Worm (Caenorhabditis elegans) whole organism, young adult: ENCODE measurements around the gene Y57G11C.38.
A peak's percentile ranks its signal among the peaks of the same experiment; 100 is the strongest.

Experiments
- B0019.2 ChIP-seq: fragments of 200-800 bp; sonication (Bioruptor generic); conservative IDR thresholded peaks from 2 replicates; pipeline ENCODE4 v1.3.6; 2022; ENCODE audit warnings: missing genetic modification reagents, missing genetic modification characterization, missing compliant biosample characterization
- B0336.3 ChIP-seq: fragments of 200-800 bp; sonication (Bioruptor generic); IDR thresholded peaks from 2 replicates; pipeline ENCODE4 v1.3.6; 2022; ENCODE audit warnings: missing genetic modification characterization, missing compliant biosample characterization
- F23B12.7 ChIP-seq: sonication (generic microtip); optimal IDR thresholded peaks from 2 replicates; lab custom pipeline; 2017; ENCODE audit warnings: missing genetic modification characterization, mild to moderate bottlenecking, missing compliant biosample characterization, antibody characterized with exemption, moderate library complexity; ENCODE audit not compliant: insufficient read depth
- F37B4.10 ChIP-seq: fragments of 200-800 bp; sonication (Bioruptor generic); IDR thresholded peaks from 2 replicates; pipeline ENCODE4 v1.3.6; 2022; ENCODE audit warnings: missing genetic modification characterization, missing compliant biosample characterization
- F39B2.1 ChIP-seq: fragments of 200-800 bp; sonication (Bioruptor generic); IDR thresholded peaks from 2 replicates; pipeline ENCODE4 v1.3.6; 2022; ENCODE audit warnings: missing genetic modification reagents, missing genetic modification characterization, missing compliant biosample characterization
- F52B5.7 ChIP-seq: sonication (generic microtip); optimal IDR thresholded peaks from 2 replicates; lab custom pipeline; 2016; ENCODE audit warnings: mild to moderate bottlenecking, missing genetic modification characterization, missing compliant biosample characterization
- F57C9.4 ChIP-seq: sonication (generic microtip); optimal IDR thresholded peaks from 2 replicates; lab custom pipeline; 2017; ENCODE audit warnings: mild to moderate bottlenecking, missing genetic modification characterization, missing compliant biosample characterization
- K12H6.12 ChIP-seq: fragments of 200-800 bp; sonication (Bioruptor generic); optimal IDR thresholded peaks from 2 replicates; lab custom pipeline; 2018; ENCODE audit warnings: mild to moderate bottlenecking, missing genetic modification characterization, missing compliant biosample characterization
- T07F8.4 ChIP-seq: sonication (generic microtip); optimal IDR thresholded peaks from 2 replicates; lab custom pipeline; 2016; ENCODE audit warnings: mild to moderate bottlenecking, missing genetic modification characterization, moderate library complexity, missing compliant biosample characterization
- Y67H2A.10 ChIP-seq: fragments of 200-800 bp; sonication (Bioruptor generic); conservative IDR thresholded peaks from 2 replicates; pipeline ENCODE4 v1.3.6; 2022; ENCODE audit warnings: missing genetic modification reagents, missing genetic modification characterization, missing compliant biosample characterization
- attf-3 ChIP-seq: fragments of 200-800 bp; sonication (Bioruptor generic); conservative IDR thresholded peaks from 2 replicates; pipeline ENCODE4 v1.3.6; 2022; ENCODE audit warnings: missing genetic modification reagents, missing genetic modification characterization, missing compliant biosample characterization
- bed-1 ChIP-seq: fragments of 200-800 bp; sonication (Bioruptor generic); IDR thresholded peaks from 2 replicates; pipeline ENCODE4 v1.3.6; 2022; ENCODE audit warnings: missing genetic modification reagents, missing genetic modification characterization, missing compliant biosample characterization
- bed-2 ChIP-seq: fragments of 200-800 bp; sonication (Bioruptor generic); IDR thresholded peaks from 2 replicates; pipeline ENCODE4 v1.3.6; 2022; ENCODE audit warnings: missing genetic modification reagents, missing genetic modification characterization, missing compliant biosample characterization
- ccch-3 ChIP-seq: fragments of 200-800 bp; sonication (Bioruptor generic); optimal IDR thresholded peaks from 2 replicates; lab custom pipeline; 2018; ENCODE audit warnings: mild to moderate bottlenecking, missing genetic modification characterization, missing compliant biosample characterization
- cebp-2 ChIP-seq: fragments of 200-800 bp; sonication (Bioruptor generic); IDR thresholded peaks from 2 replicates; pipeline ENCODE4 v1.3.6; 2022; ENCODE audit warnings: missing genetic modification characterization, missing compliant biosample characterization
- ceh-40 ChIP-seq: fragments of 200-800 bp; sonication (Bioruptor generic); IDR thresholded peaks from 2 replicates; pipeline ENCODE4 v1.3.6; 2022; ENCODE audit warnings: missing genetic modification characterization, missing compliant biosample characterization
- ceh-79 ChIP-seq: sonication (generic microtip); optimal IDR thresholded peaks from 2 replicates; lab custom pipeline; 2017; ENCODE audit warnings: mild to moderate bottlenecking, missing genetic modification characterization, missing compliant biosample characterization
- ceh-91 ChIP-seq: fragments of 200-800 bp; sonication (Bioruptor generic); IDR thresholded peaks from 2 replicates; pipeline ENCODE4 v1.3.6; 2022; ENCODE audit warnings: missing genetic modification reagents, missing genetic modification characterization, missing compliant biosample characterization
- chd-7 ChIP-seq: sonication (generic microtip); optimal IDR thresholded peaks from 2 replicates; lab custom pipeline; 2016; ENCODE audit warnings: mild to moderate bottlenecking, missing genetic modification characterization, moderate library complexity, missing compliant biosample characterization
- dox-1 ChIP-seq: fragments of 200-800 bp; sonication (Bioruptor generic); IDR thresholded peaks from 2 replicates; pipeline ENCODE4 v1.3.6; 2022; ENCODE audit warnings: missing genetic modification reagents, missing genetic modification characterization, missing compliant biosample characterization
- dpl-1 ChIP-seq: fragments of 150-350 bp; optimal IDR thresholded peaks from 2 replicates; lab custom pipeline; 2014; ENCODE audit warnings: missing biosample characterization, missing genetic modification reagents, missing genetic modification characterization
- egl-18 ChIP-seq: fragments of 200-800 bp; sonication (Bioruptor generic); IDR thresholded peaks from 2 replicates; pipeline ENCODE4 v1.3.6; 2022; ENCODE audit warnings: missing genetic modification reagents, missing genetic modification characterization, missing compliant biosample characterization
- ekl-4 ChIP-seq: fragments of 200-800 bp; sonication (Bioruptor generic); IDR thresholded peaks from 2 replicates; pipeline ENCODE4 v1.3.6; 2022; ENCODE audit warnings: missing genetic modification reagents, missing genetic modification characterization, missing compliant biosample characterization
- ets-4 ChIP-seq: fragments of 200-800 bp; sonication (Bioruptor generic); optimal IDR thresholded peaks from 2 replicates; lab custom pipeline; 2018; ENCODE audit warnings: mild to moderate bottlenecking, missing genetic modification characterization, missing compliant biosample characterization
- hmg-1.2 ChIP-seq: fragments of 200-800 bp; sonication (Bioruptor generic); IDR thresholded peaks from 2 replicates; pipeline ENCODE4 v1.3.6; 2022; ENCODE audit warnings: missing genetic modification reagents, missing genetic modification characterization, missing compliant biosample characterization
- hrde-1 ChIP-seq: sonication (generic microtip); optimal IDR thresholded peaks from 2 replicates; lab custom pipeline; 2016; ENCODE audit warnings: missing genetic modification characterization, mild to moderate bottlenecking, missing compliant biosample characterization, moderate library complexity, missing genotype, missing genetic modification reagents, borderline replicate concordance
- let-607 ChIP-seq, 2 experiments: fragments of 200-800 bp in 1 of 2; sonication (Bioruptor generic) in 1 of 2; sonication (generic microtip) in 1 of 2; optimal IDR thresholded peaks; 2 replicates each; lab custom pipeline; 2016 to 2018; ENCODE audit warnings: mild to moderate bottlenecking in 2 of 2, missing compliant biosample characterization in 2 of 2, missing genetic modification characterization in 2 of 2, moderate library complexity in 2 of 2, missing genotype in 1 of 2
- lin-54 ChIP-seq: fragments of 200-800 bp; sonication (Bioruptor generic); optimal IDR thresholded peaks from 2 replicates; lab custom pipeline; 2018; ENCODE audit warnings: mild to moderate bottlenecking, missing genetic modification characterization, missing compliant biosample characterization
- lir-1 ChIP-seq: fragments of 200-800 bp; sonication (Bioruptor generic); conservative IDR thresholded peaks from 2 replicates; pipeline ENCODE4 v1.3.6; 2022; ENCODE audit warnings: missing genetic modification reagents, missing genetic modification characterization, missing compliant biosample characterization
- lsl-1 ChIP-seq: fragments of 200-800 bp; sonication (Bioruptor generic); optimal IDR thresholded peaks from 2 replicates; lab custom pipeline; 2018; ENCODE audit warnings: mild to moderate bottlenecking, missing genetic modification characterization, moderate library complexity, missing compliant biosample characterization
- lsy-27 ChIP-seq: sonication (generic microtip); optimal IDR thresholded peaks from 2 replicates; lab custom pipeline; 2017; ENCODE audit warnings: missing genetic modification characterization, mild to moderate bottlenecking, missing compliant biosample characterization, antibody characterized with exemption, missing genotype, borderline replicate concordance; ENCODE audit not compliant: insufficient read depth
- madf-3 ChIP-seq: fragments of 200-800 bp; sonication (Bioruptor generic); IDR thresholded peaks from 2 replicates; pipeline ENCODE4 v1.3.6; 2022; ENCODE audit warnings: missing genetic modification reagents, missing genetic modification characterization, missing compliant biosample characterization
- madf-6 ChIP-seq: fragments of 200-800 bp; sonication (Bioruptor generic); IDR thresholded peaks from 2 replicates; pipeline ENCODE4 v1.3.6; 2022; ENCODE audit warnings: missing genetic modification reagents, missing genetic modification characterization, missing compliant biosample characterization
- mel-28 ChIP-seq: sonication (generic microtip); optimal IDR thresholded peaks from 2 replicates; lab custom pipeline; 2016; ENCODE audit warnings: borderline replicate concordance, mild to moderate bottlenecking, missing genetic modification characterization, missing compliant biosample characterization
- mes-4 ChIP-seq: sonication (generic microtip); optimal IDR thresholded peaks from 2 replicates; lab custom pipeline; 2016; ENCODE audit warnings: missing genotype, missing genetic modification characterization, missing compliant biosample characterization
- mxl-1 ChIP-seq: sonication (generic microtip); optimal IDR thresholded peaks from 2 replicates; lab custom pipeline; 2016; ENCODE audit warnings: missing genetic modification characterization, missing compliant biosample characterization
- nfya-1 ChIP-seq: sonication (generic microtip); optimal IDR thresholded peaks from 2 replicates; lab custom pipeline; 2017; ENCODE audit warnings: antibody characterized with exemption, missing compliant biosample characterization, missing genetic modification characterization, borderline replicate concordance; ENCODE audit not compliant: insufficient read depth
- nhr-120 ChIP-seq: fragments of 200-800 bp; sonication (Bioruptor generic); IDR thresholded peaks from 2 replicates; pipeline ENCODE4 v1.3.6; 2022; ENCODE audit warnings: missing genetic modification characterization, missing compliant biosample characterization
- nhr-179 ChIP-seq: sonication (generic microtip); optimal IDR thresholded peaks from 2 replicates; lab custom pipeline; 2016; ENCODE audit warnings: mild to moderate bottlenecking, missing genetic modification characterization, missing compliant biosample characterization
- rcor-1 ChIP-seq: fragments of 200-800 bp; sonication (Bioruptor generic); IDR thresholded peaks from 2 replicates; pipeline ENCODE4 v1.3.6; 2022; ENCODE audit warnings: missing genetic modification reagents, missing genetic modification characterization, missing compliant biosample characterization
- rec-8 ChIP-seq, 2 experiments: sonication (generic microtip); optimal IDR thresholded peaks; 2 replicates each; lab custom pipeline; 2016; ENCODE audit warnings: mild to moderate bottlenecking in 2 of 2, missing genetic modification characterization in 2 of 2, missing genetic modification reagents in 2 of 2, missing genotype in 2 of 2, missing biosample characterization in 1 of 2, missing compliant biosample characterization in 1 of 2, moderate library complexity in 1 of 2
- repo-1 ChIP-seq: sonication (generic microtip); optimal IDR thresholded peaks from 2 replicates; lab custom pipeline; 2017; ENCODE audit warnings: mild to moderate bottlenecking, missing genetic modification characterization, missing compliant biosample characterization
- tlf-1 ChIP-seq: fragments of 200-800 bp; sonication (Bioruptor generic); optimal IDR thresholded peaks from 2 replicates; lab custom pipeline; 2018; ENCODE audit warnings: mild to moderate bottlenecking, missing genetic modification characterization, missing compliant biosample characterization
- xnd-1 ChIP-seq: sonication (generic microtip); optimal IDR thresholded peaks from 2 replicates; lab custom pipeline; 2016; ENCODE audit warnings: missing genotype, missing genetic modification reagents, missing genetic modification characterization, missing compliant biosample characterization
- ztf-22 ChIP-seq: fragments of 200-800 bp; sonication (Bioruptor generic); optimal IDR thresholded peaks from 2 replicates; lab custom pipeline; 2018; ENCODE audit warnings: mild to moderate bottlenecking, missing genetic modification characterization, moderate library complexity, missing compliant biosample characterization
- ztf-6 ChIP-seq: fragments of 200-800 bp; sonication (Bioruptor generic); IDR thresholded peaks from 2 replicates; pipeline ENCODE4 v1.3.6; 2022; ENCODE audit warnings: missing genetic modification reagents, missing genetic modification characterization, missing compliant biosample characterization

Y57G11C.38 gene

DNA sequence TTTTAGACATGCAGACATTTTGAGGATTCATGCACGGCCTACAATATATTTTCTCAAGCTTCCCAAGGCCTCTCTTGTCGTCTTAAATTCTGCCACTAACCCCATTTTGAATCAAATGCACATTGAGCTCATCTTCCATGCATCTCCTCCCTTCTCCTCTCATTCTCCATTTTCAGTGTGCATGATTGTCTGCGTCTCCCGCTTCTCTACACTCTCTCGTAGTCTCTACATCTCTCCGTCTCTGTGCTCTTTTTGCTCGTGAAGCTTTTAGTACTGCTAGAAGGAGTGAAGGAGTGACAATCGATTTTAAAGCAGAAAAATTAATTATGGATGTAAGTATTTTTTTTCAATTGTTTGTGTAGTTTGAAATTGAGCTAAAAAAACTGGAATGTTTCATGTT lies 25.4 kb upstream of the Y57G11C.38 start, which contains the start of gene Y57G11C.22:
Gene Y57G11C.22, plus strand, starts transcription at position 327 of the 400 bp plus-strand sequence.
- no peak for TF ChIP-seq mxl-1 (tag; lab: Kevin White, UChicago)
- peak; percentile 98 for TF ChIP-seq hmg-1.2 (GFP tag; lab: Robert Waterston, UW)
- no peak for TF ChIP-seq nfya-1 (tag; lab: Kevin White, UChicago)
- TF ChIP-seq ceh-91 (GFP tag; lab: Robert Waterston, UW), result no peak
- TF ChIP-seq hrde-1, result no peak
- no peak for TF ChIP-seq nhr-120 (GFP tag; lab: Robert Waterston, UW)

DNA sequence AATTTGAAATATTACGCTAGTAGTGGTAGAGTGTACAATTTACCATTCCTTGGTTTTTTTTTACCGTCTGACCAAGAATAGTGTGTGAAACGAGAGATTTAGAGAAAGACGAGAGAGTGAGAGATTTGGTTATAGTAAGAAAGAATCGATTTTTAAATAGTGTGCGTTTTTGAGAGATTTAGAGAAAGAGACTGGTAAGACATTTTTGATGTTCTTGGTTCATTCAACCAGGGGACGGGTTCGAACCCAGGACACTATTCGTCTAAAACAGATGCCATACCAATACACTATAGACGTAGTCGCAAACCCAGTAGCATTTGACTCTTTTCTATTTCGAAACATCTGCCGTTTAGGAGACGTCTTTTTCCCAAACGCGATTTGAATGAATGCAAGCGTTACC lies 24.2 kb upstream of the Y57G11C.38 start:
- no peak for TF ChIP-seq ceh-91 (GFP tag; lab: Robert Waterston, UW)
- TF ChIP-seq ets-4 (GFP tag; lab: Kevin White, UChicago), result no peak
- no peak; the same call in 1 of the 2 replicates for TF ChIP-seq B0336.3 (GFP tag; lab: Robert Waterston, UW)
- TF ChIP-seq dox-1 (GFP tag; lab: Robert Waterston, UW), result no peak
- TF ChIP-seq lsy-27 (tag; lab: Kevin White, UChicago), result no peak
- TF ChIP-seq attf-3 (GFP tag; lab: Robert Waterston, UW), result no peak; the same call in 1 of the 2 replicates
- no peak for TF ChIP-seq mes-4 (tag; lab: Kevin White, UChicago)
- TF ChIP-seq bed-1, result no peak
- TF ChIP-seq B0019.2, result no peak
- TF ChIP-seq repo-1, result peak; percentile 78
- peak; percentile 76 for TF ChIP-seq lin-54 (GFP tag; lab: Kevin White, UChicago)
- TF ChIP-seq T07F8.4 (tag; lab: Kevin White, UChicago), result peak; percentile 68
- no peak for TF ChIP-seq ceh-40 (GFP tag; lab: Robert Waterston, UW)
- TF ChIP-seq tlf-1 (GFP tag; lab: Kevin White, UChicago), result peak; percentile 43
- TF ChIP-seq lsl-1, result peak; percentile 51
- TF ChIP-seq ccch-3 (GFP tag; lab: Kevin White, UChicago), result peak; percentile 20
- TF ChIP-seq rcor-1 (GFP tag; lab: Robert Waterston, UW), result peak; percentile 72
- TF ChIP-seq dpl-1, result no peak
- no peak for TF ChIP-seq F57C9.4 (tag; lab: Kevin White, UChicago)
- TF ChIP-seq bed-2 (GFP tag; lab: Robert Waterston, UW), result no peak
- TF ChIP-seq F23B12.7 (tag; lab: Kevin White, UChicago), result no peak
- TF ChIP-seq ztf-6 (GFP tag; lab: Robert Waterston, UW), result no peak
- TF ChIP-seq nhr-179 (tag; lab: Kevin White, UChicago), result no peak
- peak; percentile 44 to 55 for TF ChIP-seq rec-8 (tag; optimal IDR thresholded peaks at IDR 0.05; lab: Kevin White, UChicago)
- no peak for TF ChIP-seq F52B5.7 (tag; lab: Kevin White, UChicago)
- TF ChIP-seq madf-3, result no peak
- TF ChIP-seq hrde-1, result peak; percentile 60
- no peak for TF ChIP-seq F37B4.10
- TF ChIP-seq chd-7 (tag; lab: Kevin White, UChicago), result no peak
- TF ChIP-seq cebp-2 (GFP tag; lab: Robert Waterston, UW), result no peak
- TF ChIP-seq K12H6.12 (tag; lab: Kevin White, UChicago), result peak; percentile 43
- no peak for TF ChIP-seq xnd-1 (tag; lab: Kevin White, UChicago)
- no peak for TF ChIP-seq ceh-79 (tag; lab: Kevin White, UChicago)
- TF ChIP-seq F39B2.1 (GFP tag; lab: Robert Waterston, UW), result no peak
- no peak for TF ChIP-seq mel-28
- peak; percentile 62; the same call in 1 of the 2 replicates for TF ChIP-seq lir-1
- no peak for TF ChIP-seq Y67H2A.10 (GFP tag; lab: Robert Waterston, UW)
- TF ChIP-seq egl-18 (GFP tag; lab: Robert Waterston, UW), result no peak
- TF ChIP-seq madf-6 (GFP tag; lab: Robert Waterston, UW), result no peak
- no peak for TF ChIP-seq ztf-22
- no peak for TF ChIP-seq ekl-4 (GFP tag; lab: Robert Waterston, UW)
- peak; percentile 67 to 79 for TF ChIP-seq let-607 (tag; optimal IDR thresholded peaks at IDR 0.05; lab: Kevin White, UChicago)
